Fruit fly (Drosophila melanogaster) whole organism, embryonic: ENCODE data around the gene CG8379.

Source experiments
- Awh ChIP-seq: fragments of 200-800 bp; sonication (Bioruptor generic); IDR thresholded peaks from 2 replicates; pipeline ENCODE4, ENCODE4 v1.3.6; 2022; ENCODE audit warnings: missing biosample characterization, missing genetic modification characterization
- CG10147 ChIP-seq: fragments of 200-800 bp; sonication (Bioruptor generic); optimal IDR thresholded peaks from 2 replicates; lab custom pipeline; 2019; ENCODE audit warnings: missing biosample characterization, mild to moderate bottlenecking, missing genetic modification characterization, moderate library complexity
- CG10274 ChIP-seq: fragments of 200-800 bp; sonication (Bioruptor generic); optimal IDR thresholded peaks from 3 replicates; lab custom pipeline; 2017; ENCODE audit warnings: missing biosample characterization, mild to moderate bottlenecking, missing genetic modification characterization
- CG10321 ChIP-seq: fragments of 200-800 bp; sonication (Bioruptor generic); IDR thresholded peaks from 2 replicates; pipeline ENCODE4 v1.3.6; 2022; ENCODE audit warnings: missing biosample characterization, missing genetic modification characterization
- CG11398 ChIP-seq: fragments of 200-800 bp; sonication (Bioruptor generic); optimal IDR thresholded peaks from 2 replicates; lab custom pipeline; 2016; ENCODE audit warnings: missing biosample characterization, missing genetic modification characterization
- CG12299 ChIP-seq: fragments of 200-800 bp; sonication (Bioruptor generic); optimal IDR thresholded peaks from 2 replicates; lab custom pipeline; 2018; ENCODE audit warnings: missing biosample characterization, mild to moderate bottlenecking, missing genetic modification characterization
- CG13287 ChIP-seq: fragments of 200-800 bp; sonication (Bioruptor generic); IDR thresholded peaks from 2 replicates; pipeline ENCODE4 v1.3.6; 2022; ENCODE audit warnings: missing biosample characterization, missing genetic modification characterization; ENCODE audit not compliant: partially characterized antibody
- CG13894 ChIP-seq: fragments of 200-800 bp; sonication (Bioruptor generic); optimal IDR thresholded peaks from 3 replicates; lab custom pipeline; 2018; ENCODE audit warnings: missing biosample characterization, mild to moderate bottlenecking, missing genetic modification characterization, moderate library complexity
- CG14860 ChIP-seq: fragments of 200-800 bp; sonication (Bioruptor generic); IDR thresholded peaks from 3 replicates; pipeline ENCODE4 v1.3.6; 2022; ENCODE audit warnings: missing biosample characterization, missing genetic modification characterization; ENCODE audit not compliant: partially characterized antibody
- CG17328 ChIP-seq: fragments of 200-800 bp; sonication (Bioruptor generic); IDR thresholded peaks from 2 replicates; pipeline ENCODE4 v1.3.6; 2022; ENCODE audit warnings: missing biosample characterization, missing genetic modification characterization
- CG18262 ChIP-seq: fragments of 200-800 bp; optimal IDR thresholded peaks from 3 replicates; lab custom pipeline; 2019; ENCODE audit warnings: missing biosample characterization, mild to moderate bottlenecking, missing genetic modification characterization, moderate library complexity
- CG18764 ChIP-seq: fragments of 200-800 bp; sonication (Bioruptor generic); optimal IDR thresholded peaks from 3 replicates; lab custom pipeline; 2016; ENCODE audit warnings: missing biosample characterization, missing genetic modification characterization
- CG2120 ChIP-seq: fragments of 200-800 bp; sonication (Bioruptor generic); optimal IDR thresholded peaks from 3 replicates; lab custom pipeline; 2016; ENCODE audit warnings: missing biosample characterization, missing genetic modification characterization
- CG2678 ChIP-seq: fragments of 200-800 bp; sonication (Bioruptor generic); optimal IDR thresholded peaks from 3 replicates; lab custom pipeline; 2019; ENCODE audit warnings: missing biosample characterization, mild to moderate bottlenecking, missing genetic modification characterization, moderate library complexity
- CG33213 ChIP-seq: fragments of 200-800 bp; sonication (Bioruptor generic); optimal IDR thresholded peaks from 3 replicates; lab custom pipeline; 2016; ENCODE audit warnings: missing biosample characterization, missing genetic modification characterization
- CG34376 ChIP-seq: fragments of 200-800 bp; sonication (Bioruptor generic); optimal IDR thresholded peaks from 2 replicates; lab custom pipeline; 2018; ENCODE audit warnings: missing biosample characterization, mild to moderate bottlenecking, missing genetic modification characterization
- CG3995 ChIP-seq: fragments of 200-800 bp; sonication (Bioruptor generic); optimal IDR thresholded peaks from 3 replicates; lab custom pipeline; 2016; ENCODE audit warnings: missing biosample characterization, missing genetic modification characterization
- CG42726 ChIP-seq: fragments of 200-800 bp; sonication (Bioruptor generic); IDR thresholded peaks from 2 replicates; pipeline ENCODE4 v1.3.6; 2022; ENCODE audit warnings: missing biosample characterization, missing genetic modification characterization; ENCODE audit not compliant: partially characterized antibody
- CG4617 ChIP-seq: fragments of 200-800 bp; sonication (Bioruptor generic); optimal IDR thresholded peaks from 3 replicates; lab custom pipeline; 2016; ENCODE audit warnings: missing biosample characterization, missing genetic modification characterization, borderline replicate concordance
- CG4707 ChIP-seq: fragments of 200-800 bp; sonication (Bioruptor generic); optimal IDR thresholded peaks from 2 replicates; lab custom pipeline; 2018; ENCODE audit warnings: missing biosample characterization, mild to moderate bottlenecking, missing genetic modification characterization, moderate library complexity
- CG5180 ChIP-seq: fragments of 200-800 bp; sonication (Bioruptor generic); optimal IDR thresholded peaks from 3 replicates; lab custom pipeline; 2017; ENCODE audit warnings: missing biosample characterization, missing genetic modification characterization, mild to moderate bottlenecking, moderate library complexity, missing genetic modification reagents
- CG6791 ChIP-seq: fragments of 200-800 bp; sonication (Bioruptor generic); IDR thresholded peaks from 3 replicates; pipeline ENCODE4 v1.3.6; 2022; ENCODE audit warnings: missing biosample characterization, missing genetic modification characterization; ENCODE audit not compliant: partially characterized antibody
- CG7357 ChIP-seq: fragments of 200-800 bp; sonication (Bioruptor generic); IDR thresholded peaks from 3 replicates; pipeline ENCODE4 v1.3.6; 2022; ENCODE audit warnings: missing biosample characterization, missing genetic modification characterization
- CG7556 ChIP-seq: fragments of 200-800 bp; sonication (Bioruptor generic); optimal IDR thresholded peaks from 2 replicates; lab custom pipeline; 2017; ENCODE audit warnings: missing biosample characterization, mild to moderate bottlenecking, missing genetic modification characterization
- CG7786 ChIP-seq: fragments of 200-800 bp; sonication (Bioruptor generic); optimal IDR thresholded peaks from 2 replicates; lab custom pipeline; 2016; ENCODE audit warnings: missing biosample characterization, missing genetic modification characterization
- CG9727 ChIP-seq: fragments of 200-800 bp; sonication (Bioruptor generic); optimal IDR thresholded peaks from 3 replicates; lab custom pipeline; 2017; ENCODE audit warnings: missing biosample characterization, mild to moderate bottlenecking, missing genetic modification characterization
- CHES-1-like ChIP-seq: fragments of 200-800 bp; sonication (Bioruptor generic); optimal IDR thresholded peaks from 2 replicates; lab custom pipeline; 2016; ENCODE audit warnings: missing biosample characterization, missing genetic modification characterization
- Dref ChIP-seq: fragments of 200-800 bp; sonication (Bioruptor generic); IDR thresholded peaks from 2 replicates; pipeline ENCODE4 v1.3.6; 2022; ENCODE audit warnings: missing biosample characterization, missing genetic modification characterization
- HLH54F ChIP-seq: fragments of 200-800 bp; sonication (Bioruptor generic); optimal IDR thresholded peaks from 3 replicates; lab custom pipeline; 2016; ENCODE audit warnings: missing biosample characterization, missing genetic modification characterization
- Hand ChIP-seq: fragments of 200-800 bp; sonication (Bioruptor generic); optimal IDR thresholded peaks from 2 replicates; lab custom pipeline; 2017; ENCODE audit warnings: mild to moderate bottlenecking, missing biosample characterization, missing genetic modification reagents, missing genetic modification characterization
- Hey ChIP-seq: fragments of 200-800 bp; sonication (Bioruptor generic); optimal IDR thresholded peaks from 3 replicates; lab custom pipeline; 2018; ENCODE audit warnings: missing biosample characterization, mild to moderate bottlenecking, missing genetic modification characterization
- Hsf ChIP-seq: fragments of 200-800 bp; sonication (Bioruptor generic); optimal IDR thresholded peaks from 3 replicates; lab custom pipeline; 2016; ENCODE audit warnings: missing biosample characterization, missing genetic modification characterization
- MESR4 ChIP-seq: fragments of 200-800 bp; sonication (Bioruptor generic); optimal IDR thresholded peaks from 2 replicates; lab custom pipeline; 2018; ENCODE audit warnings: missing biosample characterization, mild to moderate bottlenecking, missing genetic modification characterization, moderate library complexity
- NFAT ChIP-seq: fragments of 200-800 bp; sonication (Bioruptor generic); IDR thresholded peaks from 2 replicates; pipeline ENCODE4 v1.3.6; 2022; ENCODE audit warnings: missing biosample characterization, missing genetic modification characterization
- amos ChIP-seq: fragments of 200-800 bp; sonication (Bioruptor generic); IDR thresholded peaks from 2 replicates; pipeline ENCODE4 v1.3.6; 2022; ENCODE audit warnings: missing biosample characterization, missing genetic modification characterization; ENCODE audit not compliant: partially characterized antibody
- cato ChIP-seq: fragments of 200-800 bp; sonication (Bioruptor generic); optimal IDR thresholded peaks from 2 replicates; lab custom pipeline; 2016; ENCODE audit warnings: missing biosample characterization, missing genetic modification characterization, borderline replicate concordance
- chm ChIP-seq: fragments of 200-800 bp; sonication (Bioruptor generic); IDR thresholded peaks from 2 replicates; pipeline ENCODE4 v1.3.6; 2022; ENCODE audit warnings: missing biosample characterization, missing genetic modification characterization
- croc ChIP-seq: fragments of 200-800 bp; sonication (Bioruptor generic); conservative IDR thresholded peaks from 3 replicates; pipeline ENCODE4 v1.3.6; 2022; ENCODE audit warnings: missing biosample characterization, missing genetic modification characterization
- cwo ChIP-seq: fragments of 200-800 bp; sonication (Bioruptor generic); optimal IDR thresholded peaks from 3 replicates; lab custom pipeline; 2017; ENCODE audit warnings: missing biosample characterization, missing genetic modification characterization, mild to moderate bottlenecking, moderate library complexity, missing genetic modification reagents
- dpn ChIP-seq, 2 experiments: fragments of 200-800 bp; sonication (Bioruptor generic); optimal IDR thresholded peaks; 3 replicates each; lab custom pipeline; 2016; ENCODE audit warnings: missing biosample characterization in 2 of 2, missing genetic modification characterization in 2 of 2
- exex ChIP-seq: fragments of 200-800 bp; sonication (Bioruptor generic); optimal IDR thresholded peaks from 4 replicates; lab custom pipeline; 2018; ENCODE audit warnings: missing biosample characterization, mild to moderate bottlenecking, missing genetic modification characterization, moderate library complexity
- gfzf ChIP-seq: fragments of 200-800 bp; sonication (Bioruptor generic); optimal IDR thresholded peaks from 2 replicates; lab custom pipeline; 2016; ENCODE audit warnings: missing biosample characterization, mild to moderate bottlenecking, missing genetic modification characterization, moderate library complexity
- jigr1 ChIP-seq: fragments of 200-800 bp; sonication (Bioruptor generic); IDR thresholded peaks from 3 replicates; pipeline ENCODE4 v1.3.6; 2022; ENCODE audit warnings: missing biosample characterization, missing genetic modification characterization
- mld ChIP-seq: fragments of 200-800 bp; sonication (Bioruptor generic); IDR thresholded peaks from 3 replicates; pipeline ENCODE4 v1.3.6; 2022; ENCODE audit warnings: missing biosample characterization, missing genetic modification characterization; ENCODE audit not compliant: partially characterized antibody
- otp ChIP-seq: fragments of 200-800 bp; sonication (Bioruptor generic); IDR thresholded peaks from 3 replicates; pipeline ENCODE4, ENCODE4 v1.3.6; 2022; ENCODE audit warnings: missing biosample characterization, missing genetic modification characterization
- ro ChIP-seq: fragments of 200-800 bp; sonication (Bioruptor generic); IDR thresholded peaks from 2 replicates; pipeline ENCODE4 v1.3.6; 2022; ENCODE audit warnings: missing biosample characterization, missing genetic modification characterization
- tup ChIP-seq: fragments of 200-800 bp; sonication (Bioruptor generic); optimal IDR thresholded peaks from 2 replicates; lab custom pipeline; 2016; ENCODE audit warnings: missing biosample characterization, mild to moderate bottlenecking, missing genetic modification characterization, moderate library complexity
- twi ChIP-seq: fragments of 200-800 bp; optimal IDR thresholded peaks from 2 replicates; lab custom pipeline; 2019; ENCODE audit warnings: missing biosample characterization, mild to moderate bottlenecking, missing genetic modification characterization, moderate library complexity
- usp ChIP-seq: fragments of >200 bp; optimal IDR thresholded peaks from 2 replicates; lab custom pipeline; 2017; ENCODE audit warnings: missing biosample characterization, missing genetic modification characterization

Gene CG8379

dm6 chr3R:8801126-8801762, 23.0 kb upstream of the CG8379 start, which contains the start of the genes Pif1A, Pif1B and CCT7 (continued):
- TF ChIP-seq cwo (no peak), CG13894 (tag; lab: Kevin White, UChicago) (peak; percentile 29), MESR4 (GFP tag; lab: Kevin White, UChicago) (peak; percentile 66), CG2120 (GFP tag; lab: Kevin White, UChicago) (peak; percentile 43), jigr1 (GFP tag; lab: Robert Waterston, UW) (no peak), chm (GFP tag; lab: Robert Waterston, UW) (no peak), CG7357 (peak; percentile 89), CG14860 (GFP tag; lab: Robert Waterston, UW) (peak; percentile 92), Hsf (GFP tag; lab: Kevin White, UChicago) (peak; percentile 35), gfzf (GFP tag; lab: Kevin White, UChicago) (peak; percentile 60), Hand (no peak), CG18764 (no peak), CG2678 (tag; lab: Kevin White, UChicago) (no peak), CG34376 (GFP tag; lab: Kevin White, UChicago) (peak; percentile 29), CG11398 (GFP tag; lab: Kevin White, UChicago) (no peak), cato (GFP tag; lab: Kevin White, UChicago) (no peak), CG10147 (GFP tag; lab: Kevin White, UChicago) (peak; percentile 20), CG13287 (GFP tag; lab: Robert Waterston, UW) (peak; percentile 98), CG10321 (GFP tag; lab: Robert Waterston, UW) (no peak), CG5180 (GFP tag; lab: Kevin White, UChicago) (no peak), CG42726 (GFP tag; lab: Robert Waterston, UW) (peak; percentile 50; the same call in 1 of the 2 replicates), CG4707 (GFP tag; lab: Kevin White, UChicago) (no peak), NFAT (GFP tag; lab: Robert Waterston, UW) (no peak), CG7786 (GFP tag; lab: Kevin White, UChicago) (no peak), croc (GFP tag; lab: Robert Waterston, UW) (no peak), CG18262 (tag; lab: Kevin White, UChicago) (peak; percentile 26), CG33213 (GFP tag; lab: Kevin White, UChicago) (peak; percentile 13), twi (tag; lab: Kevin White, UChicago) (peak; percentile 7), amos (GFP tag; lab: Robert Waterston, UW) (peak; percentile 91), usp (GFP tag; lab: Kevin White, UChicago) (no peak), CG3995 (peak; percentile 90), exex (tag; lab: Kevin White, UChicago) (peak; percentile 24), CG6791 (GFP tag; lab: Robert Waterston, UW) (peak; percentile 88), tup (GFP tag; lab: Kevin White, UChicago) (no peak), Hey (tag; lab: Kevin White, UChicago) (no peak), CG7556 (GFP tag; lab: Kevin White, UChicago) (no peak), Dref (GFP tag; lab: Robert Waterston, UW) (peak; percentile 91), mld (peak; percentile 49; the same call in 1 of the 3 replicates), CHES-1-like (GFP tag; lab: Kevin White, UChicago) (peak; percentile 69), CG9727 (peak; percentile 2), CG10274 (GFP tag; lab: Kevin White, UChicago) (no peak), ro (GFP tag; lab: Robert Waterston, UW) (no peak), otp (GFP tag; lab: Robert Waterston, UW) (no peak), CG4617 (GFP tag; lab: Kevin White, UChicago) (peak; percentile 56), CG12299 (tag; lab: Kevin White, UChicago) (peak; percentile 33), HLH54F (peak; percentile 25), dpn (GFP tag; optimal IDR thresholded peaks at IDR 0.05; lab: Kevin White, UChicago) (peak; percentile 25 to 45), CG17328 (GFP tag; lab: Robert Waterston, UW) (no peak), Awh (GFP tag; lab: Robert Waterston, UW) (no peak)
